Fruit fly (Drosophila melanogaster) whole organism, embryonic: ENCODE results near the gene Snx27.

Experiments used
- BEAF-32 ChIP-seq: fragments of 200-800 bp; sonication (Bioruptor generic); optimal IDR thresholded peaks from 3 replicates; lab custom pipeline; 2017; ENCODE audit warnings: missing biosample characterization, missing genetic modification characterization, mild to moderate bottlenecking, moderate library complexity, missing genetic modification reagents
- CG10431 ChIP-seq: fragments of 200-800 bp; sonication (Bioruptor generic); optimal IDR thresholded peaks from 3 replicates; lab custom pipeline; 2018; ENCODE audit warnings: missing biosample characterization, mild to moderate bottlenecking, missing genetic modification characterization
- CG11456 ChIP-seq: fragments of 200-800 bp; sonication (Bioruptor generic); IDR thresholded peaks from 3 replicates; pipeline ENCODE4 v1.3.6; 2022; ENCODE audit warnings: missing biosample characterization, missing genetic modification characterization
- CG13287 ChIP-seq: fragments of 200-800 bp; sonication (Bioruptor generic); IDR thresholded peaks from 2 replicates; pipeline ENCODE4 v1.3.6; 2022; ENCODE audit warnings: missing biosample characterization, missing genetic modification characterization; ENCODE audit not compliant: partially characterized antibody
- CG14441 ChIP-seq: fragments of 200-800 bp; sonication (Bioruptor generic); IDR thresholded peaks from 2 replicates; pipeline ENCODE4 v1.3.6; 2022; ENCODE audit warnings: missing biosample characterization, missing genetic modification characterization
- CG16813 ChIP-seq: fragments of 200-800 bp; sonication (Bioruptor generic); IDR thresholded peaks from 3 replicates; pipeline ENCODE4 v1.3.6; 2022; ENCODE audit warnings: missing biosample characterization, missing genetic modification characterization; ENCODE audit not compliant: partially characterized antibody
- CG17829 ChIP-seq: fragments of 200-800 bp; optimal IDR thresholded peaks from 2 replicates; lab custom pipeline; 2019; ENCODE audit warnings: missing biosample characterization, mild to moderate bottlenecking, missing genetic modification characterization, moderate library complexity
- CG18599 ChIP-seq: fragments of 200-800 bp; sonication (Bioruptor generic); optimal IDR thresholded peaks from 3 replicates; lab custom pipeline; 2017; ENCODE audit warnings: missing biosample characterization, missing genetic modification characterization, mild to moderate bottlenecking, moderate library complexity, missing genetic modification reagents
- CG2129 ChIP-seq: fragments of 200-800 bp; sonication (Bioruptor generic); IDR thresholded peaks from 2 replicates; pipeline ENCODE4 v1.3.6; 2022; ENCODE audit warnings: missing biosample characterization, missing genetic modification characterization; ENCODE audit not compliant: partially characterized antibody
- CG3838 ChIP-seq: fragments of 200-800 bp; sonication (Bioruptor generic); optimal IDR thresholded peaks from 3 replicates; lab custom pipeline; 2016; ENCODE audit warnings: missing biosample characterization, missing genetic modification characterization
- CG42726 ChIP-seq: fragments of 200-800 bp; sonication (Bioruptor generic); IDR thresholded peaks from 2 replicates; pipeline ENCODE4 v1.3.6; 2022; ENCODE audit warnings: missing biosample characterization, missing genetic modification characterization; ENCODE audit not compliant: partially characterized antibody
- CG4854 ChIP-seq: fragments of 200-800 bp; sonication (Bioruptor generic); optimal IDR thresholded peaks from 2 replicates; lab custom pipeline; 2016; ENCODE audit warnings: missing biosample characterization, missing genetic modification characterization, inconsistent platforms
- CG6791 ChIP-seq: fragments of 200-800 bp; sonication (Bioruptor generic); IDR thresholded peaks from 3 replicates; pipeline ENCODE4 v1.3.6; 2022; ENCODE audit warnings: missing biosample characterization, missing genetic modification characterization; ENCODE audit not compliant: partially characterized antibody
- CG7987 ChIP-seq: fragments of 200-800 bp; sonication (Bioruptor generic); optimal IDR thresholded peaks from 2 replicates; lab custom pipeline; 2018; ENCODE audit warnings: missing biosample characterization, mild to moderate bottlenecking, missing genetic modification characterization, moderate library complexity
- CG8290 ChIP-seq, 3 experiments: fragments of 200-800 bp; sonication (Bioruptor generic); optimal IDR thresholded peaks; 2 replicates each; lab custom pipeline; 2016 to 2019; ENCODE audit warnings: missing biosample characterization in 3 of 3, missing genetic modification characterization in 3 of 3, mild to moderate bottlenecking in 2 of 3, moderate library complexity in 1 of 3
- CG8765 ChIP-seq: fragments of 200-800 bp; sonication (Bioruptor generic); IDR thresholded peaks from 2 replicates; pipeline ENCODE4 v1.3.6; 2022; ENCODE audit warnings: missing biosample characterization, missing genetic modification characterization
- CG8924 ChIP-seq: fragments of 200-800 bp; optimal IDR thresholded peaks from 3 replicates; lab custom pipeline; 2019; ENCODE audit warnings: missing biosample characterization, mild to moderate bottlenecking, missing genetic modification characterization, moderate library complexity
- D19A ChIP-seq: fragments of 200-800 bp; optimal IDR thresholded peaks from 3 replicates; lab custom pipeline; 2019; ENCODE audit warnings: missing biosample characterization, mild to moderate bottlenecking, missing genetic modification characterization, moderate library complexity
- Dll ChIP-seq: fragments of 200-800 bp; sonication (Bioruptor generic); IDR thresholded peaks from 4 replicates; pipeline ENCODE4 v1.3.6; 2022; ENCODE audit warnings: missing biosample characterization, missing genetic modification characterization; ENCODE audit not compliant: partially characterized antibody
- Doc3 ChIP-seq: fragments of 200-800 bp; sonication (Bioruptor generic); IDR thresholded peaks from 3 replicates; pipeline ENCODE4 v1.3.6; 2022; ENCODE audit warnings: missing biosample characterization, missing genetic modification characterization; ENCODE audit not compliant: partially characterized antibody
- MESR4 ChIP-seq: fragments of 200-800 bp; sonication (Bioruptor generic); optimal IDR thresholded peaks from 2 replicates; lab custom pipeline; 2018; ENCODE audit warnings: missing biosample characterization, mild to moderate bottlenecking, missing genetic modification characterization, moderate library complexity
- Myb ChIP-seq: fragments of 200-800 bp; sonication (Bioruptor generic); optimal IDR thresholded peaks from 2 replicates; lab custom pipeline; 2016; ENCODE audit warnings: missing biosample characterization, missing genetic modification characterization
- Opbp ChIP-seq: fragments of 200-800 bp; sonication (Bioruptor generic); IDR thresholded peaks from 3 replicates; pipeline ENCODE4 v1.3.6; 2022; ENCODE audit warnings: missing biosample characterization, missing genetic modification characterization; ENCODE audit not compliant: partially characterized antibody
- Scr ChIP-seq: fragments of 200-800 bp; sonication (Bioruptor generic); IDR thresholded peaks from 2 replicates; pipeline ENCODE4 v1.3.6; 2022; ENCODE audit warnings: missing biosample characterization, missing genetic modification characterization; ENCODE audit not compliant: partially characterized antibody
- Sry-β ChIP-seq: fragments of 200-800 bp; sonication (Bioruptor generic); optimal IDR thresholded peaks from 2 replicates; lab custom pipeline; 2018; ENCODE audit warnings: missing biosample characterization, mild to moderate bottlenecking, missing genetic modification characterization, moderate library complexity
- bbx ChIP-seq: fragments of 200-800 bp; sonication (Bioruptor generic); IDR thresholded peaks from 2 replicates; pipeline ENCODE4 v1.3.6; 2022; ENCODE audit warnings: missing biosample characterization, missing genetic modification characterization; ENCODE audit not compliant: partially characterized antibody
- chm ChIP-seq: fragments of 200-800 bp; sonication (Bioruptor generic); IDR thresholded peaks from 2 replicates; pipeline ENCODE4 v1.3.6; 2022; ENCODE audit warnings: missing biosample characterization, missing genetic modification characterization
- grau ChIP-seq: fragments of 200-800 bp; optimal IDR thresholded peaks from 3 replicates; lab custom pipeline; 2019; ENCODE audit warnings: missing biosample characterization, mild to moderate bottlenecking, missing genetic modification characterization, moderate library complexity
- hb ChIP-seq: fragments of 200-800 bp; sonication (Bioruptor generic); IDR thresholded peaks from 3 replicates; pipeline ENCODE4 v1.3.6; 2022; ENCODE audit warnings: missing biosample characterization, missing genetic modification characterization; ENCODE audit not compliant: partially characterized antibody
- hbn ChIP-seq: fragments of 200-800 bp; sonication (Bioruptor generic); IDR thresholded peaks from 2 replicates; pipeline ENCODE4 v1.3.6; 2022; ENCODE audit warnings: missing biosample characterization, missing genetic modification characterization; ENCODE audit not compliant: partially characterized antibody
- inv ChIP-seq: fragments of 200-800 bp; sonication (Bioruptor generic); IDR thresholded peaks from 2 replicates; pipeline ENCODE4 v1.3.6; 2022; ENCODE audit warnings: missing biosample characterization, missing genetic modification characterization; ENCODE audit not compliant: partially characterized antibody
- kni ChIP-seq: fragments of 200-800 bp; sonication (Bioruptor generic); optimal IDR thresholded peaks from 3 replicates; lab custom pipeline; 2017; ENCODE audit warnings: mild to moderate bottlenecking, missing biosample characterization, missing genetic modification reagents, missing genetic modification characterization
- knrl ChIP-seq: fragments of 200-800 bp; sonication (Bioruptor generic); IDR thresholded peaks from 3 replicates; pipeline ENCODE4 v1.3.6; 2022; ENCODE audit warnings: missing biosample characterization, missing genetic modification characterization; ENCODE audit not compliant: partially characterized antibody
- lola ChIP-seq, 3 experiments: fragments of >200 bp in 2 of 3; fragments of 200-800 bp in 1 of 3; sonication (Bioruptor generic) in 1 of 3; optimal IDR thresholded peaks; 2 replicates each; lab custom pipeline; 2017 to 2019; ENCODE audit warnings: missing biosample characterization in 3 of 3, missing genetic modification characterization in 3 of 3, mild to moderate bottlenecking in 1 of 3, moderate library complexity in 1 of 3
- ranshi ChIP-seq: fragments of 200-800 bp; sonication (Bioruptor generic); IDR thresholded peaks from 2 replicates; pipeline ENCODE4 v1.3.6; 2022; ENCODE audit warnings: missing biosample characterization, missing genetic modification characterization
- sc ChIP-seq, 3 experiments: fragments of >200 bp in 2 of 3; fragments of 200-800 bp in 1 of 3; sonication (Bioruptor generic) in 1 of 3; optimal IDR thresholded peaks; 2 replicates in 2 of 3; 3 replicates in 1 of 3; lab custom pipeline; 2017; ENCODE audit warnings: mild to moderate bottlenecking in 1 of 3, missing biosample characterization in 1 of 3, missing genetic modification characterization in 1 of 3, missing genetic modification reagents in 1 of 3
- slbo ChIP-seq: fragments of 200-800 bp; sonication (Bioruptor generic); IDR thresholded peaks from 2 replicates; pipeline ENCODE4 v1.3.6; 2022; ENCODE audit warnings: missing biosample characterization, missing genetic modification characterization
- sug ChIP-seq: fragments of 200-800 bp; optimal IDR thresholded peaks from 2 replicates; lab custom pipeline; 2019; ENCODE audit warnings: missing biosample characterization, mild to moderate bottlenecking, missing genetic modification characterization, moderate library complexity
- tap ChIP-seq: fragments of 200-800 bp; optimal IDR thresholded peaks from 3 replicates; lab custom pipeline; 2019; ENCODE audit warnings: missing biosample characterization, mild to moderate bottlenecking, missing genetic modification characterization, moderate library complexity
- trem ChIP-seq: fragments of 200-800 bp; optimal IDR thresholded peaks from 3 replicates; lab custom pipeline; 2019; ENCODE audit warnings: missing biosample characterization, mild to moderate bottlenecking, missing genetic modification characterization, moderate library complexity
- vnd ChIP-seq: fragments of 200-800 bp; sonication (Bioruptor generic); IDR thresholded peaks from 3 replicates; pipeline ENCODE4 v1.3.6; 2022; ENCODE audit warnings: missing biosample characterization, missing genetic modification characterization; ENCODE audit not compliant: partially characterized antibody
- wek ChIP-seq: fragments of 200-800 bp; sonication (Bioruptor generic); optimal IDR thresholded peaks from 3 replicates; lab custom pipeline; 2018; ENCODE audit warnings: missing biosample characterization, mild to moderate bottlenecking, missing genetic modification characterization, moderate library complexity
- wor ChIP-seq: fragments of 200-800 bp; sonication (Bioruptor generic); IDR thresholded peaks from 2 replicates; pipeline ENCODE4 v1.3.6; 2022; ENCODE audit warnings: missing biosample characterization, missing genetic modification characterization

Gene Snx27

dm6 chrX:5695958-5696357 lies 41.9 kb downstream of the Snx27 start (continued):
- TF ChIP-seq knrl (GFP tag; lab: Robert Waterston, UW): peak; percentile 63; the same call in 2 of the 3 replicates
- TF ChIP-seq Opbp: peak; percentile 56; the same call in 1 of the 3 replicates
- TF ChIP-seq CG4854 (GFP tag; lab: Kevin White, UChicago): no peak
- peak; percentile 74 for TF ChIP-seq CG8924 (tag; lab: Kevin White, UChicago)
- peak; percentile 73 for TF ChIP-seq bbx (GFP tag; lab: Robert Waterston, UW)
- TF ChIP-seq CG3838 (GFP tag; lab: Kevin White, UChicago): no peak
- no peak for TF ChIP-seq CG14441 (GFP tag; lab: Robert Waterston, UW)
- TF ChIP-seq grau: peak; percentile 72
- TF ChIP-seq wek (GFP tag; lab: Kevin White, UChicago): no peak
- TF ChIP-seq trem (tag; lab: Kevin White, UChicago): peak; percentile 51
- peak; percentile 84 for TF ChIP-seq CG17829
- TF ChIP-seq CG8290 (GFP tag; optimal IDR thresholded peaks at IDR 0.05; lab: Kevin White, UChicago): no peak
- TF ChIP-seq CG8290 (tag; optimal IDR thresholded peaks at IDR 0.05; lab: Kevin White, UChicago): peak in 1 of 2 experiments; percentile 38
- peak; percentile 79 for TF ChIP-seq Scr (GFP tag; lab: Robert Waterston, UW)
- TF ChIP-seq MESR4 (GFP tag; lab: Kevin White, UChicago): no peak
- TF ChIP-seq ranshi (GFP tag; lab: Robert Waterston, UW): peak; percentile 9; the same call in 1 of the 2 replicates
- no peak for TF ChIP-seq Myb
- TF ChIP-seq D19A (tag; lab: Kevin White, UChicago): peak; percentile 69
- TF ChIP-seq CG18599 (GFP tag; lab: Kevin White, UChicago): no peak
- TF ChIP-seq kni: peak; percentile 17
- peak; percentile 86 for TF ChIP-seq Doc3 (GFP tag; lab: Robert Waterston, UW)
- TF ChIP-seq hbn: peak; percentile 48
- TF ChIP-seq chm (GFP tag; lab: Robert Waterston, UW): peak; percentile 20; the same call in 1 of the 2 replicates
- TF ChIP-seq wor (GFP tag; lab: Robert Waterston, UW): no peak
- peak; percentile 45 for TF ChIP-seq sug (tag; lab: Kevin White, UChicago)
- peak in 1 of 3 experiments; percentile 61 for TF ChIP-seq lola (GFP tag; optimal IDR thresholded peaks at IDR 0.05; lab: Kevin White, UChicago)
- 0 out of 2 replicates have a peak, but pooled peaks have one; percentile 50 for TF ChIP-seq CG42726 (GFP tag; lab: Robert Waterston, UW)
- TF ChIP-seq CG10431 (GFP tag; lab: Kevin White, UChicago): no peak
- peak; percentile 72 for TF ChIP-seq BEAF-32 (GFP tag; lab: Kevin White, UChicago)
- TF ChIP-seq sc (optimal IDR thresholded peaks at IDR 0.05; lab: Kevin White, UChicago): no peak
- peak; percentile 57 for TF ChIP-seq sc (GFP tag; optimal IDR thresholded peaks at IDR 0.05; lab: Kevin White, UChicago)
- peak; percentile 57; the same call in 1 of the 2 replicates for TF ChIP-seq CG2129 (GFP tag; lab: Robert Waterston, UW)
- peak; percentile 13 for TF ChIP-seq Sry-β (GFP tag; lab: Kevin White, UChicago)
- TF ChIP-seq slbo (GFP tag; lab: Robert Waterston, UW): peak; percentile 17
- TF ChIP-seq CG11456 (GFP tag; lab: Robert Waterston, UW): peak; percentile 56; the same call in 1 of the 3 replicates
- peak; percentile 65 for TF ChIP-seq vnd (GFP tag; lab: Robert Waterston, UW)
- no peak for TF ChIP-seq CG7987 (GFP tag; lab: Kevin White, UChicago)
- TF ChIP-seq inv: peak; percentile 52; the same call in 1 of the 2 replicates
- TF ChIP-seq CG13287 (GFP tag; lab: Robert Waterston, UW): peak; percentile 56
- TF ChIP-seq Dll (GFP tag; lab: Robert Waterston, UW): peak; percentile 87
- TF ChIP-seq hb (GFP tag; lab: Robert Waterston, UW): 0 out of 3 replicates have a peak, but pooled peaks have one; percentile 41
- peak; percentile 22 for TF ChIP-seq tap (tag; lab: Kevin White, UChicago)
- TF ChIP-seq CG16813 (GFP tag; lab: Robert Waterston, UW): peak; percentile 82
- peak; percentile 48; the same call in 1 of the 2 replicates for TF ChIP-seq CG8765 (GFP tag; lab: Robert Waterston, UW)
- peak; percentile 74 for TF ChIP-seq CG6791 (GFP tag; lab: Robert Waterston, UW)
